Worm (Caenorhabditis elegans) whole organism, early embryonic: Measurements from ENCODE around the gene sdc-2.

Experiments used
- B0310.2 ChIP-seq: sonication (generic microtip); optimal IDR thresholded peaks from 2 replicates; lab custom pipeline; 2016; ENCODE audit warnings: mild to moderate bottlenecking, missing genetic modification characterization, missing compliant biosample characterization
- F13C5.2 ChIP-seq: sonication (generic microtip); optimal IDR thresholded peaks from 2 replicates; lab custom pipeline; 2017; ENCODE audit warnings: mild to moderate bottlenecking, missing genetic modification characterization, inconsistent platforms, missing compliant biosample characterization
- aly-1 ChIP-seq: sonication (generic microtip); optimal IDR thresholded peaks from 2 replicates; lab custom pipeline; 2016; ENCODE audit warnings: missing genetic modification characterization, missing compliant biosample characterization
- ama-1 ChIP-seq: fragments of 150-350 bp; optimal IDR thresholded peaks from 2 replicates; lab custom pipeline; 2014
- ceh-13 ChIP-seq: fragments of 200-800 bp; sonication (Bioruptor generic); optimal IDR thresholded peaks from 2 replicates; lab custom pipeline; 2018; ENCODE audit warnings: mild to moderate bottlenecking, missing genetic modification characterization, missing compliant biosample characterization
- flt-1 ChIP-seq: fragments of 200-800 bp; sonication (Bioruptor generic); IDR thresholded peaks from 2 replicates; pipeline ENCODE4 v1.3.6; 2022; ENCODE audit warnings: missing genetic modification characterization, missing compliant biosample characterization
- hmbx-1 ChIP-seq: sonication (generic microtip); optimal IDR thresholded peaks from 2 replicates; lab custom pipeline; 2016; ENCODE audit warnings: mild to moderate bottlenecking, missing genetic modification characterization, missing compliant biosample characterization
- pes-1 ChIP-seq: fragments of 200-800 bp; sonication (Bioruptor generic); IDR thresholded peaks from 2 replicates; pipeline ENCODE4 v1.3.6; 2022; ENCODE audit warnings: missing genetic modification reagents, missing genetic modification characterization, missing compliant biosample characterization
- scrt-1 ChIP-seq: fragments of 200-800 bp; sonication (Bioruptor generic); IDR thresholded peaks from 2 replicates; pipeline ENCODE4 v1.3.6; 2022; ENCODE audit warnings: missing genetic modification characterization, missing compliant biosample characterization
- sea-1 ChIP-seq: fragments of 200-800 bp; sonication (Bioruptor generic); conservative IDR thresholded peaks from 2 replicates; pipeline ENCODE4 v1.3.6; 2022; ENCODE audit warnings: missing genetic modification characterization, missing compliant biosample characterization

- TF ChIP-seq ceh-13 (GFP tag; lab: Kevin White, UChicago) (no peak), ama-1 (lab: Kevin White, UChicago) (no peak), B0310.2 (no peak), F13C5.2 (tag; lab: Kevin White, UChicago) (no peak), scrt-1 (GFP tag; lab: Robert Waterston, UW) (no peak), flt-1 (GFP tag; lab: Robert Waterston, UW) (no peak), aly-1 (tag; lab: Kevin White, UChicago) (no peak), hmbx-1 (tag; lab: Kevin White, UChicago) (no peak), sea-1 (GFP tag; lab: Robert Waterston, UW) (no peak), pes-1 (GFP tag; lab: Robert Waterston, UW) (no peak)
Measured at ce11 chrX:11477748-11478147, 44.8 kb upstream of the sdc-2 start.
